Worm (Caenorhabditis elegans): ENCODE measurements around the gene clec-216.

- TF ChIP-seq tbx-2 (tag; optimal IDR thresholded peaks at IDR 0.05) (no peak), zip-4 (GFP tag; optimal IDR thresholded peaks at IDR 0.05) (no peak), nhr-11 (tag; optimal IDR thresholded peaks at IDR 0.05) (no peak), ceh-90 (tag; optimal IDR thresholded peaks at IDR 0.05) (no peak), nhr-90 (tag; optimal IDR thresholded peaks at IDR 0.05; ENCODE audit: poor library complexity) (no peak), ces-1 (GFP tag; optimal IDR thresholded peaks at IDR 0.05) (no peak), snpc-4 (tag; optimal IDR thresholded peaks at IDR 0.05) (no peak)
Observed at ce11 chrV:7926784-7927183, 26.0 kb downstream of the clec-216 start, which contains the start of gene srsx-6.
